Fruit fly (Drosophila melanogaster) Kc167 (cell line): ENCODE data around the gene CG17721.

Source experiments
- Myc ChIP-seq: fragments of >200 bp; optimal IDR thresholded peaks from 2 replicates; lab custom pipeline; 2017; ENCODE audit warnings: missing external identifiers
- insv ChIP-seq: fragments of >200 bp; optimal IDR thresholded peaks from 3 replicates; lab custom pipeline; 2018; ENCODE audit warnings: missing external identifiers
- psq ChIP-seq: fragments of >200 bp; optimal IDR thresholded peaks from 2 replicates; lab custom pipeline; 2017; ENCODE audit warnings: missing external identifiers
- ttk ChIP-seq: sonication (Bioruptor generic); optimal IDR thresholded peaks from 2 replicates; lab custom pipeline; 2017; ENCODE audit warnings: missing external identifiers

- TF ChIP-seq insv (no peak), ttk (lab: Kevin White, UChicago) (no peak), psq (no peak), Myc (no peak)
Observed at dm6 chr3R:11234918-11235371, at the start of gene CG17721, which contains the start of gene Arfip.
